Worm (Caenorhabditis elegans): ENCODE data around the gene F09G2.2.

Gene F09G2.2

DNA sequence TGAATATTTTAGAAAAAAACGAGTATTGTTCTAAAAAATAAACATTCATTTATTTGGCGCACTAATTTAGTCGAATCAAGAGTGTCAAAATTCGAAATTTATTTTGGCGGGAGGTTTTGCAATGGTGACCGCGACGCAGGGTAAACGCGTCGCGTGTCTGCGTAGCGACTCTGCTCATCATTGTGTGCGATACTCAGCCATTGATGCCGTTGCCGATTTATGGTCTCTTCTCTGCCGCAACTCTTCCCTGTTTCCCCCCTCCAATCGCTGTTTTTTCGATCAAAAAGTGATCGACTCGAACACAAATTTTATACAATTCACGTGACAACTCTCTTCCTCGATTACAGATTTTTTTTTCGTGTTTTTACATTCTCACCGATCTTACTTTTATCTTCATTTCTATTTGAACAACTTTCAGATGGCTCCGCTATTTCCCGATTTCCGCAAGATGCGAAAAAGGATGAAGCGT is at the start of gene F09G2.2:
Gene F09G2.2 (plus strand): TSS at position 419 of the 469 bp plus-strand sequence.
- TF ChIP-seq ceh-82 (tag; optimal IDR thresholded peaks at IDR 0.05), result no peak
- TF ChIP-seq unc-39 (tag; optimal IDR thresholded peaks at IDR 0.05), result no peak
- TF ChIP-seq ceh-62 (tag; optimal IDR thresholded peaks at IDR 0.05), result no peak
- TF ChIP-seq Y48G9A.11 (GFP tag; IDR thresholded peaks at IDR 0.05), result peak; percentile 63
- TF ChIP-seq nhr-48 (tag; optimal IDR thresholded peaks at IDR 0.05), result peak; percentile 79
- TF ChIP-seq jun-1 (tag; optimal IDR thresholded peaks at IDR 0.05), result peak; percentile 76
- TF ChIP-seq D1046.2 (GFP tag; IDR thresholded peaks at IDR 0.05), result 0 out of 2 replicates have a peak, but pooled peaks have one; percentile 44
- TF ChIP-seq vab-7 (GFP tag; IDR thresholded peaks at IDR 0.05), result 0 out of 2 replicates have a peak, but pooled peaks have one; percentile 14
- TF ChIP-seq nhr-111 (GFP tag; optimal IDR thresholded peaks at IDR 0.05), result no peak
- peak in 1 of 2 experiments; percentile 98 for TF ChIP-seq unc-62 (GFP tag; optimal IDR thresholded peaks at IDR 0.05 in 1 of 2)
- TF ChIP-seq unc-62 (tag; optimal IDR thresholded peaks at IDR 0.05), result no peak
- TF ChIP-seq F37D6.2 (tag; optimal IDR thresholded peaks at IDR 0.05), result peak; percentile 31
- peak; percentile 81 for TF ChIP-seq nhr-28 (tag; optimal IDR thresholded peaks at IDR 0.05)
- peak; percentile 73 for TF ChIP-seq madf-9 (GFP tag; conservative IDR thresholded peaks at IDR 0.05)
- TF ChIP-seq nhr-25 (tag; optimal IDR thresholded peaks at IDR 0.05; ENCODE audit: borderline replicate concordance, insufficient read depth), result peak; percentile 88
- TF ChIP-seq lin-1 (GFP tag; IDR thresholded peaks at IDR 0.05), result peak; percentile 65
- peak; percentile 91 for TF ChIP-seq mes-2 (tag; optimal IDR thresholded peaks at IDR 0.05; ENCODE audit: poor library complexity, severe bottlenecking)
- peak; percentile 80 for TF ChIP-seq nhr-102 (tag; optimal IDR thresholded peaks at IDR 0.05)
- TF ChIP-seq unc-130 (GFP tag; optimal IDR thresholded peaks at IDR 0.05), result peak; percentile 78
- no peak for TF ChIP-seq F10B5.3 (tag; optimal IDR thresholded peaks at IDR 0.05)
- TF ChIP-seq mxl-2 (GFP tag; conservative IDR thresholded peaks at IDR 0.05), result 0 out of 2 replicates have a peak, but pooled peaks have one; percentile 36
- peak; percentile 46; the same call in 1 of the 2 replicates for TF ChIP-seq php-3 (GFP tag; IDR thresholded peaks at IDR 0.05)
- peak; percentile 77 for TF ChIP-seq duxl-1 (tag; optimal IDR thresholded peaks at IDR 0.05; ENCODE audit: poor library complexity)
- peak; percentile 72 for TF ChIP-seq zfp-3 (GFP tag; conservative IDR thresholded peaks at IDR 0.05)
- TF ChIP-seq mdt-29 (GFP tag; IDR thresholded peaks at IDR 0.05), result 0 out of 2 replicates have a peak, but pooled peaks have one; percentile 30
- peak; percentile 41 for TF ChIP-seq ztf-7 (tag; optimal IDR thresholded peaks at IDR 0.05)
- peak; percentile 97 for TF ChIP-seq dve-1 (tag; optimal IDR thresholded peaks at IDR 0.05; ENCODE audit: insufficient read depth)
- no peak for TF ChIP-seq zip-11 (GFP tag; IDR thresholded peaks at IDR 0.05)
- no peak for TF ChIP-seq fos-1 (tag; optimal IDR thresholded peaks at IDR 0.05)
- peak; percentile 71 to 93 for TF ChIP-seq lsy-2 (tag; optimal IDR thresholded peaks at IDR 0.05)
- no peak for TF ChIP-seq nhr-237 (tag; optimal IDR thresholded peaks at IDR 0.05)
- TF ChIP-seq daf-16 (GFP tag; optimal IDR thresholded peaks at IDR 0.05), result peak; percentile 52 to 69
- TF ChIP-seq daf-16 (tag; optimal IDR thresholded peaks at IDR 0.05), result peak; percentile 83
- peak; percentile 91 for TF ChIP-seq T26A8.4 (GFP tag; IDR thresholded peaks at IDR 0.05)
- TF ChIP-seq spr-1 (tag; optimal IDR thresholded peaks at IDR 0.05), result peak; percentile 56
- no peak for TF ChIP-seq ces-1 (GFP tag; optimal IDR thresholded peaks at IDR 0.05)
- peak; percentile 90 for TF ChIP-seq rbr-2 (tag; optimal IDR thresholded peaks at IDR 0.05)
- TF ChIP-seq nhr-11 (tag; optimal IDR thresholded peaks at IDR 0.05), result peak; percentile 92
- TF ChIP-seq Y5F2A.4 (GFP tag; optimal IDR thresholded peaks at IDR 0.05), result no peak
- TF ChIP-seq gei-8 (GFP tag; optimal IDR thresholded peaks at IDR 0.05), result no peak
- peak; percentile 89 for TF ChIP-seq tra-1 (GFP tag; IDR thresholded peaks at IDR 0.05)
- peak; percentile 53; the same call in 1 of the 2 replicates for TF ChIP-seq snpc-1.2 (GFP tag; IDR thresholded peaks at IDR 0.05)
- TF ChIP-seq snpc-4 (tag; optimal IDR thresholded peaks at IDR 0.05), result peak; percentile 24
- TF ChIP-seq fkh-10 (GFP tag; optimal IDR thresholded peaks at IDR 0.05), result peak; percentile 70
- peak; percentile 89 for TF ChIP-seq hmg-1.1 (GFP tag; IDR thresholded peaks at IDR 0.05)
- TF ChIP-seq lin-39 (tag; optimal IDR thresholded peaks at IDR 0.05), result no peak
- no peak for TF ChIP-seq F49E8.2 (tag; optimal IDR thresholded peaks at IDR 0.05; ENCODE audit: borderline replicate concordance)
- peak; percentile 32; the same call in 1 of the 2 replicates for TF ChIP-seq egl-43 (GFP tag; IDR thresholded peaks at IDR 0.05)
- TF ChIP-seq ama-1 (optimal IDR thresholded peaks at IDR 0.05), result peak; percentile 61
- peak; percentile 94 for TF ChIP-seq dpl-1 (GFP tag; optimal IDR thresholded peaks at IDR 0.05)
- peak; percentile 94 for TF ChIP-seq hlh-11 (tag; optimal IDR thresholded peaks at IDR 0.05)

Data from whole organism, L4 larva.